Worm (Caenorhabditis elegans) whole organism, late embryonic: Measurements from ENCODE around the gene msi-1.

Source experiments
- C08G9.2 ChIP-seq: sonication (generic microtip); optimal IDR thresholded peaks from 2 replicates; lab custom pipeline; 2016; ENCODE audit warnings: mild to moderate bottlenecking, missing genetic modification characterization, moderate library complexity, missing compliant biosample characterization
- C38D4.7 ChIP-seq: fragments of 200-800 bp; sonication (Bioruptor generic); optimal IDR thresholded peaks from 2 replicates; lab custom pipeline; 2018; ENCODE audit warnings: mild to moderate bottlenecking, missing genetic modification characterization, moderate library complexity, missing compliant biosample characterization
- K02D7.2 ChIP-seq: sonication (generic microtip); optimal IDR thresholded peaks from 2 replicates; lab custom pipeline; 2017; ENCODE audit warnings: mild to moderate bottlenecking, missing genetic modification characterization, missing compliant biosample characterization
- ceh-18 ChIP-seq: sonication (generic microtip); optimal IDR thresholded peaks from 2 replicates; lab custom pipeline; 2016; ENCODE audit warnings: missing genetic modification characterization, missing compliant biosample characterization
- ceh-22 ChIP-seq: sonication (generic microtip); optimal IDR thresholded peaks from 2 replicates; lab custom pipeline; 2017; ENCODE audit warnings: missing biosample characterization, missing genetic modification characterization
- ceh-30 ChIP-seq: fragments of 150-350 bp; optimal IDR thresholded peaks from 2 replicates; lab custom pipeline; 2014; ENCODE audit warnings: missing biosample characterization, missing genetic modification characterization
- ceh-31 ChIP-seq: sonication (generic microtip); optimal IDR thresholded peaks from 2 replicates; lab custom pipeline; 2016; ENCODE audit warnings: missing genetic modification characterization, missing compliant biosample characterization
- ceh-48 ChIP-seq: sonication (generic microtip); optimal IDR thresholded peaks from 2 replicates; lab custom pipeline; 2016; ENCODE audit warnings: missing genetic modification characterization, inconsistent platforms, missing compliant biosample characterization
- ceh-6 ChIP-seq: fragments of 200-800 bp; sonication (Bioruptor generic); optimal IDR thresholded peaks from 2 replicates; lab custom pipeline; 2018; ENCODE audit warnings: mild to moderate bottlenecking, missing genetic modification characterization, missing compliant biosample characterization
- dve-1 ChIP-seq: sonication (generic microtip); optimal IDR thresholded peaks from 2 replicates; lab custom pipeline; 2017; ENCODE audit warnings: antibody characterized with exemption, mild to moderate bottlenecking, missing genetic modification characterization, missing compliant biosample characterization
- elt-2 ChIP-seq: sonication (generic microtip); optimal IDR thresholded peaks from 2 replicates; lab custom pipeline; 2016; ENCODE audit warnings: missing genetic modification reagents, missing genetic modification characterization, missing compliant biosample characterization
- elt-4 ChIP-seq: sonication (generic microtip); optimal IDR thresholded peaks from 2 replicates; lab custom pipeline; 2016; ENCODE audit warnings: missing genetic modification characterization, missing compliant biosample characterization
- ets-4 ChIP-seq: sonication (generic microtip); optimal IDR thresholded peaks from 2 replicates; lab custom pipeline; 2016; ENCODE audit warnings: missing genetic modification characterization, missing compliant biosample characterization
- fax-1 ChIP-seq: sonication (generic microtip); optimal IDR thresholded peaks from 2 replicates; lab custom pipeline; 2016; ENCODE audit warnings: missing genotype, missing genetic modification characterization, missing compliant biosample characterization
- fkh-6 ChIP-seq: sonication (generic microtip); optimal IDR thresholded peaks from 2 replicates; lab custom pipeline; 2016; ENCODE audit warnings: missing genetic modification characterization, missing compliant biosample characterization
- gmeb-2 ChIP-seq: sonication (generic microtip); optimal IDR thresholded peaks from 2 replicates; lab custom pipeline; 2016; ENCODE audit warnings: missing genetic modification characterization, inconsistent platforms, missing compliant biosample characterization
- hlh-8 ChIP-seq: sonication (generic microtip); optimal IDR thresholded peaks from 2 replicates; lab custom pipeline; 2016; ENCODE audit warnings: missing genotype, missing genetic modification characterization, missing compliant biosample characterization
- madf-2 ChIP-seq: sonication (generic microtip); optimal IDR thresholded peaks from 2 replicates; lab custom pipeline; 2017; ENCODE audit warnings: missing genetic modification characterization, missing compliant biosample characterization
- nfya-1 ChIP-seq: sonication (generic microtip); optimal IDR thresholded peaks from 2 replicates; lab custom pipeline; 2017; ENCODE audit warnings: missing genetic modification characterization, mild to moderate bottlenecking, missing compliant biosample characterization, antibody characterized with exemption, moderate library complexity
- nhr-11 ChIP-seq: fragments of 150-350 bp; optimal IDR thresholded peaks from 2 replicates; lab custom pipeline; 2014; ENCODE audit warnings: missing biosample characterization, missing genetic modification characterization
- pag-3 ChIP-seq: sonication (generic microtip); optimal IDR thresholded peaks from 2 replicates; lab custom pipeline; 2016; ENCODE audit warnings: missing compliant biosample characterization, missing genetic modification characterization, borderline replicate concordance
- pha-2 ChIP-seq: sonication (generic microtip); optimal IDR thresholded peaks from 2 replicates; lab custom pipeline; 2017; ENCODE audit warnings: mild to moderate bottlenecking, missing genetic modification characterization, missing compliant biosample characterization
- pqm-1 ChIP-seq: sonication (generic microtip); optimal IDR thresholded peaks from 2 replicates; lab custom pipeline; 2016; ENCODE audit warnings: missing genetic modification characterization, missing compliant biosample characterization
- rnt-1 ChIP-seq: sonication (generic microtip); optimal IDR thresholded peaks from 2 replicates; lab custom pipeline; 2016; ENCODE audit warnings: missing genetic modification characterization, missing compliant biosample characterization
- sdc-2 ChIP-seq: sonication (generic microtip); optimal IDR thresholded peaks from 2 replicates; lab custom pipeline; 2016; ENCODE audit warnings: missing genotype, missing genetic modification characterization, missing compliant biosample characterization
- sox-2 ChIP-seq: fragments of 200-800 bp; sonication (Bioruptor generic); IDR thresholded peaks from 2 replicates; pipeline ENCODE4 v1.3.6; 2022; ENCODE audit warnings: missing genetic modification reagents, missing genetic modification characterization, missing compliant biosample characterization
- sox-4 ChIP-seq: sonication (generic microtip); optimal IDR thresholded peaks from 2 replicates; lab custom pipeline; 2017; ENCODE audit warnings: mild to moderate bottlenecking, missing genetic modification characterization, inconsistent platforms, missing compliant biosample characterization
- tbx-2 ChIP-seq: sonication (generic microtip); optimal IDR thresholded peaks from 2 replicates; lab custom pipeline; 2016; ENCODE audit warnings: missing genetic modification characterization, missing compliant biosample characterization
- tbx-7 ChIP-seq: sonication (generic microtip); optimal IDR thresholded peaks from 2 replicates; lab custom pipeline; 2016; ENCODE audit warnings: missing genotype, missing genetic modification characterization, missing compliant biosample characterization
- unc-3 ChIP-seq, 2 experiments: fragments of 200-800 bp in 1 of 2; sonication (Bioruptor generic) in 1 of 2; sonication (generic microtip) in 1 of 2; conservative IDR thresholded peaks in 1 of 2; optimal IDR thresholded peaks in 1 of 2; 2 replicates each; pipeline versions ENCODE4 v1.3.6 to Lab custom; 2016 to 2022; ENCODE audit warnings: missing compliant biosample characterization in 2 of 2, missing genetic modification characterization in 2 of 2, missing genetic modification reagents in 1 of 2
- unc-42 ChIP-seq: sonication (generic microtip); optimal IDR thresholded peaks from 2 replicates; lab custom pipeline; 2016; ENCODE audit warnings: missing genotype, missing genetic modification characterization, missing compliant biosample characterization
- unc-55 ChIP-seq: sonication (generic microtip); optimal IDR thresholded peaks from 2 replicates; lab custom pipeline; 2017; ENCODE audit warnings: missing biosample characterization, missing genetic modification reagents, missing genetic modification characterization
- unc-86 ChIP-seq: sonication (generic microtip); optimal IDR thresholded peaks from 2 replicates; lab custom pipeline; 2016; ENCODE audit warnings: missing genetic modification characterization, missing compliant biosample characterization
- ztf-16 ChIP-seq: sonication (generic microtip); optimal IDR thresholded peaks from 2 replicates; lab custom pipeline; 2017; ENCODE audit warnings: missing genetic modification characterization, missing compliant biosample characterization

Gene msi-1

DNA sequence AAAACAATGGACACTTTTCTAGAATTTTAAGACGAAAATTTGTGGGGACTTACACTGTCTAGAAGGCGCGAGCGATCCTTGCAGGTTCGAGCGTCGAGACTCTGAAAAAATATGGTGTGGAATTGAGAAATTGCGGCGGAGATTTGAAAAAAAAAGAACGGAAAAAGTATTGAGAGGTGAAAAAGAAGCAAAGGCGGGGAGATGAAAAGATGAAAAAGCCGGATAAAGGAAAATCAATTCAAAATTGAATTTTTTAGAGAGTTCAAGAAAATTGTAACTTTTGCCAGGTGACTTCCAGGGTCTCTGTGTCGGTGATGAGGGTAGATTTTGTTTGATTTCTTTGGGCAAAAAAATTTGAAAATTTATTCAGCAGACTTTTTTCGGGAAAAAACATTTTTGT lies at the start of gene msi-1:
TSS of gene msi-1 (minus strand) at position 101 of the 400 bp plus-strand sequence.
- no peak for TF ChIP-seq gmeb-2 (tag; lab: Kevin White, UChicago)
- no peak for TF ChIP-seq ceh-22 (tag; lab: Kevin White, UChicago)
- no peak for TF ChIP-seq ceh-6
- TF ChIP-seq fax-1 (tag; lab: Kevin White, UChicago) = no peak
- TF ChIP-seq sdc-2 (tag; lab: Kevin White, UChicago) = no peak
- no peak for TF ChIP-seq fkh-6 (tag; lab: Kevin White, UChicago)
- TF ChIP-seq K02D7.2 (tag; lab: Kevin White, UChicago) = no peak
- TF ChIP-seq sox-2 (GFP tag; lab: Robert Waterston, UW) = no peak
- TF ChIP-seq tbx-7 (tag; lab: Kevin White, UChicago) = no peak
- TF ChIP-seq C08G9.2 = no peak
- TF ChIP-seq ceh-18 (tag; lab: Kevin White, UChicago) = no peak
- TF ChIP-seq ceh-31 (tag; lab: Kevin White, UChicago) = no peak
- TF ChIP-seq sox-4 (tag; lab: Kevin White, UChicago) = no peak
- no peak for TF ChIP-seq madf-2 (tag; lab: Kevin White, UChicago)
- no peak for TF ChIP-seq ceh-30 (tag; lab: Kevin White, UChicago)
- TF ChIP-seq pag-3 (tag; lab: Kevin White, UChicago) = no peak

DNA sequence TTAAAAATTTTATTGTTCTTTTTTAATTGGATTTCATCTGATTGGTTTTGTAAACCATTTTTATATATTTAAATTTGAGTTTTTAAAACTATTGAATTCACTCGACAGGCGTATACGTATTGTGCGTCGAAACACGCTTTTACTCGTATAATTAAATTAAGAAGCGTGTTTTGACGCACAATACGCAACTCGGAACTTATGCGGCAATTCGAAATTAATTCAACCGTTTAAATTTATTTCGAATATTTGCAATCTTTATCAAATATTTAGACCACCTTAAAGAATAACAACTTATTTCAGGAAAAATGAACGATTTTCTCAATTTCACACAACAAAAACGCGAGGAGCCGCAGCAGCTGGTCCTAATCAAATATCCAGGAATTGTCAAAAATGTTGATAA lies 45.7 kb upstream of the msi-1 start, which contains the start of gene tftc-5:
TSS of gene tftc-5 (plus strand) at position 301 of the 400 bp plus-strand sequence.
- TF ChIP-seq pqm-1 (tag; lab: Kevin White, UChicago) (no peak), pha-2 (tag; lab: Kevin White, UChicago) (no peak), elt-4 (tag; lab: Kevin White, UChicago) (no peak)

ce11 chrIII:4019801-4020200 lies 43.6 kb upstream of the msi-1 start, which contains the start of gene snpc-3.4:
Gene snpc-3.4 (plus strand): TSS chrIII:4020037.
- TF ChIP-seq unc-55 = no peak
- no peak for TF ChIP-seq tbx-2 (tag; lab: Kevin White, UChicago)
- peak; percentile 25 for TF ChIP-seq ceh-18 (tag; lab: Kevin White, UChicago)
- TF ChIP-seq unc-86 (tag; lab: Kevin White, UChicago) = no peak
- peak; percentile 73 for TF ChIP-seq nfya-1 (tag; lab: Kevin White, UChicago)
- peak; percentile 8 for TF ChIP-seq dve-1 (tag; lab: Kevin White, UChicago)
- no peak for TF ChIP-seq ets-4 (tag; lab: Kevin White, UChicago)
- no peak for TF ChIP-seq ceh-6
- peak; percentile 45 for TF ChIP-seq unc-42 (tag; lab: Kevin White, UChicago)
- peak; percentile 23 for TF ChIP-seq rnt-1 (tag; lab: Kevin White, UChicago)
- TF ChIP-seq ztf-16 (tag; lab: Kevin White, UChicago) = peak; percentile 31
- peak; percentile 35 for TF ChIP-seq ceh-31 (tag; lab: Kevin White, UChicago)

DNA sequence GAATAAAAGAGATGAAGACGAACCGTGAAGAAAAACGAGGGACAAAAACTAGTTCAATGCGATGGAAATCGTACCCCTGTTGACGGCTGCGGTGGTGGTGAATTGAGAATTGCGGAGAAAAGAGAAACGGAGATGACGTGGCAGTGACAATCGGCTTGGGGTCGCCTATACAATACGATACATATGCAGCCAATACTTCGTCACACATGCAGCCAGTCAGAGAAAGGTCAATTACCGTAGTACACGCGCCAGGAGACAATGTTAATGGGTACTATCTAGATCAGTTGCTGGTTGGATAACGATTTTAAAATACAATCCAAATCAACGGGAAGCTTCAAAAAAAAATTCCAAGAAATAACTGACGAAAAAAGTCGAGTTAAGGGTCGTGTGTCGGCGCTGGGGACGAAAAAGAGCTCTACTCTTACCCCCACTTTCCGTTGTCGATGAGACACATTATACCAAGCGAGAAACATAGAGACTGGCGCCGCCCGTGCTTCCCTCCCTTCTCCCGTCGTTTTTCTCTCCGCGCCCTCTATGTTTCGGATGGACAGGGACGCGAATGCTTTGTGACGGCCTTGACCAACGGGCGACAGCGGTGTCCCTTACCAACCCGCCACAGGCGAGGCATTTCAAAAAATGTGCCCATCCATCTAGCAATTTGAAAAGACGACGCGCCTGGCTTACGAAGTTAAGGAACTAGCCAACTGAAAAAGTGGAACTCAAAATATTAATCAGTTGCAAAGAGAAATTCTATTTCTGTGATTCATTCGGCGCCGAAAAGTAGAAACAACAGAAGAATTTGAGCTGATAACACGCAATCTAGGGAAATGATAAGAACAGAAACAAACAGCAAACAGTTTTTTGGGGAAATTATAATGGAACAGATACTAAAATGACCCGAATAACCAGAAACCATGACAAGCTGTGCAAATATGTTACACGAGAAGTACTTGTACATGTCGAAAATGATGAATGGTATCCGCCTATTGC lies 42.7 kb upstream of the msi-1 start:
- TF ChIP-seq nhr-11 (tag; lab: Kevin White, UChicago) (no peak), ceh-48 (tag; lab: Kevin White, UChicago) (no peak), elt-2 (tag; lab: Kevin White, UChicago) (peak; percentile 75), gmeb-2 (tag; lab: Kevin White, UChicago) (no peak)

ce11 chrIII:4018095-4018498 lies 41.9 kb upstream of the msi-1 start:
- TF ChIP-seq unc-42 (tag; lab: Kevin White, UChicago) = peak; percentile 50
- no peak for TF ChIP-seq fkh-6 (tag; lab: Kevin White, UChicago)
- TF ChIP-seq ceh-6 = peak; percentile 3
- no peak for TF ChIP-seq sdc-2 (tag; lab: Kevin White, UChicago)
- peak; percentile 8 for TF ChIP-seq C38D4.7
- peak; percentile 36 for TF ChIP-seq ceh-48 (tag; lab: Kevin White, UChicago)
- peak; percentile 8 for TF ChIP-seq ceh-31 (tag; lab: Kevin White, UChicago)
- no peak for TF ChIP-seq hlh-8 (tag; lab: Kevin White, UChicago)
- no peak for TF ChIP-seq unc-3 (GFP tag; conservative IDR thresholded peaks at IDR 0.05; lab: Robert Waterston, UW)
- TF ChIP-seq unc-3 (tag; optimal IDR thresholded peaks at IDR 0.05; lab: Kevin White, UChicago) = peak; percentile 5
- TF ChIP-seq, all 69 proteins: peak for 6
